Worm (Caenorhabditis elegans) whole organism, young adult: Measurements from ENCODE around the gene dpy-19.
A peak's percentile ranks its signal among the peaks of the same experiment; 100 is the strongest.

Experiments
- B0261.1 ChIP-seq: sonication (generic microtip); optimal IDR thresholded peaks from 2 replicates; lab custom pipeline; 2016; ENCODE audit warnings: mild to moderate bottlenecking, missing genetic modification characterization, moderate library complexity, missing compliant biosample characterization
- F10E7.11 ChIP-seq: sonication (generic microtip); optimal IDR thresholded peaks from 2 replicates; lab custom pipeline; 2017; ENCODE audit warnings: mild to moderate bottlenecking, missing genetic modification characterization, moderate library complexity, missing compliant biosample characterization
- F23B12.7 ChIP-seq: sonication (generic microtip); optimal IDR thresholded peaks from 2 replicates; lab custom pipeline; 2017; ENCODE audit warnings: missing genetic modification characterization, mild to moderate bottlenecking, missing compliant biosample characterization, antibody characterized with exemption, moderate library complexity; ENCODE audit not compliant: insufficient read depth
- F49E8.2 ChIP-seq: sonication (generic microtip); optimal IDR thresholded peaks from 3 replicates; lab custom pipeline; 2017; ENCODE audit warnings: missing genetic modification characterization, mild to moderate bottlenecking, missing compliant biosample characterization, antibody characterized with exemption, moderate library complexity; ENCODE audit not compliant: insufficient read depth
- F52B5.7 ChIP-seq: sonication (generic microtip); optimal IDR thresholded peaks from 2 replicates; lab custom pipeline; 2016; ENCODE audit warnings: mild to moderate bottlenecking, missing genetic modification characterization, missing compliant biosample characterization
- F55B11.4 ChIP-seq: sonication (generic microtip); optimal IDR thresholded peaks from 2 replicates; lab custom pipeline; 2016; ENCODE audit warnings: missing compliant biosample characterization, missing genetic modification characterization, borderline replicate concordance; ENCODE audit not compliant: insufficient read depth
- F57C9.4 ChIP-seq: sonication (generic microtip); optimal IDR thresholded peaks from 2 replicates; lab custom pipeline; 2017; ENCODE audit warnings: mild to moderate bottlenecking, missing genetic modification characterization, missing compliant biosample characterization
- T07F8.4 ChIP-seq: sonication (generic microtip); optimal IDR thresholded peaks from 2 replicates; lab custom pipeline; 2016; ENCODE audit warnings: mild to moderate bottlenecking, missing genetic modification characterization, moderate library complexity, missing compliant biosample characterization
- T26A5.8 ChIP-seq: sonication (generic microtip); optimal IDR thresholded peaks from 2 replicates; lab custom pipeline; 2016; ENCODE audit warnings: missing genetic modification characterization, missing compliant biosample characterization
- Y56A3A.18 ChIP-seq: fragments of 200-800 bp; sonication (Bioruptor generic); IDR thresholded peaks from 2 replicates; pipeline ENCODE4 v1.3.6; 2022; ENCODE audit warnings: missing genetic modification reagents, missing genetic modification characterization, missing compliant biosample characterization
- Y67H2A.10 ChIP-seq: fragments of 200-800 bp; sonication (Bioruptor generic); conservative IDR thresholded peaks from 2 replicates; pipeline ENCODE4 v1.3.6; 2022; ENCODE audit warnings: missing genetic modification reagents, missing genetic modification characterization, missing compliant biosample characterization
- Y95B8A.8 ChIP-seq: fragments of 200-800 bp; sonication (Bioruptor generic); IDR thresholded peaks from 2 replicates; pipeline ENCODE4 v1.3.6; 2022; ENCODE audit warnings: missing genetic modification reagents, missing genetic modification characterization, missing compliant biosample characterization
- ZK185.1 ChIP-seq: sonication (generic microtip); optimal IDR thresholded peaks from 2 replicates; lab custom pipeline; 2016; ENCODE audit warnings: mild to moderate bottlenecking, missing genetic modification characterization, missing compliant biosample characterization; ENCODE audit not compliant: poor library complexity, severe bottlenecking
- ama-1 ChIP-seq, 3 experiments: fragments of 150-350 bp in 1 of 3; sonication (generic microtip) in 2 of 3; optimal IDR thresholded peaks; 2 replicates each; lab custom pipeline; 2014 to 2018; ENCODE audit warnings: missing biosample characterization in 2 of 3, missing genetic modification characterization in 2 of 3, missing genetic modification reagents in 2 of 3
- aptf-2 ChIP-seq: fragments of 200-800 bp; sonication (Bioruptor generic); conservative IDR thresholded peaks from 2 replicates; pipeline ENCODE4 v1.3.6; 2022; ENCODE audit warnings: missing genetic modification reagents, missing genetic modification characterization, missing compliant biosample characterization
- atf-7 ChIP-seq: sonication (generic microtip); optimal IDR thresholded peaks from 2 replicates; lab custom pipeline; 2017; ENCODE audit warnings: mild to moderate bottlenecking, missing genetic modification characterization, missing compliant biosample characterization
- attf-3 ChIP-seq: fragments of 200-800 bp; sonication (Bioruptor generic); conservative IDR thresholded peaks from 2 replicates; pipeline ENCODE4 v1.3.6; 2022; ENCODE audit warnings: missing genetic modification reagents, missing genetic modification characterization, missing compliant biosample characterization
- ceh-58 ChIP-seq: fragments of 200-800 bp; sonication (Bioruptor generic); IDR thresholded peaks from 2 replicates; pipeline ENCODE4 v1.3.6; 2022; ENCODE audit warnings: missing genetic modification characterization, missing compliant biosample characterization
- die-1 ChIP-seq: sonication (generic microtip); optimal IDR thresholded peaks from 2 replicates; lab custom pipeline; 2016; ENCODE audit warnings: missing genotype, mild to moderate bottlenecking, missing genetic modification characterization, missing compliant biosample characterization
- dpff-1 ChIP-seq: sonication (generic microtip); optimal IDR thresholded peaks from 2 replicates; lab custom pipeline; 2017; ENCODE audit warnings: mild to moderate bottlenecking, missing genetic modification characterization, missing compliant biosample characterization
- dpl-1 ChIP-seq: fragments of 150-350 bp; optimal IDR thresholded peaks from 2 replicates; lab custom pipeline; 2014; ENCODE audit warnings: missing biosample characterization, missing genetic modification reagents, missing genetic modification characterization
- egrh-3 ChIP-seq: fragments of 200-800 bp; sonication (Bioruptor generic); IDR thresholded peaks from 2 replicates; pipeline ENCODE4 v1.3.6; 2022; ENCODE audit warnings: missing genetic modification reagents, missing genetic modification characterization, missing compliant biosample characterization
- him-1 ChIP-seq: sonication (generic microtip); optimal IDR thresholded peaks from 2 replicates; lab custom pipeline; 2016; ENCODE audit warnings: missing genotype, missing genetic modification reagents, missing genetic modification characterization, missing compliant biosample characterization
- hlh-26 ChIP-seq: fragments of 200-800 bp; sonication (Bioruptor generic); conservative IDR thresholded peaks from 2 replicates; pipeline ENCODE4 v1.3.6; 2022; ENCODE audit warnings: missing genetic modification reagents, missing genetic modification characterization, missing compliant biosample characterization
- hsf-1 ChIP-seq: fragments of 200-800 bp; sonication (Bioruptor generic); IDR thresholded peaks from 2 replicates; pipeline ENCODE4 v1.3.6; 2022; ENCODE audit warnings: missing genetic modification reagents, missing genetic modification characterization, missing compliant biosample characterization
- lag-1 ChIP-seq: fragments of 200-800 bp; sonication (Bioruptor generic); IDR thresholded peaks from 2 replicates; pipeline ENCODE4 v1.3.6; 2022; ENCODE audit warnings: missing genetic modification reagents, missing genetic modification characterization, missing compliant biosample characterization
- let-607 ChIP-seq, 2 experiments: fragments of 200-800 bp in 1 of 2; sonication (Bioruptor generic) in 1 of 2; sonication (generic microtip) in 1 of 2; optimal IDR thresholded peaks; 2 replicates each; lab custom pipeline; 2016 to 2018; ENCODE audit warnings: mild to moderate bottlenecking in 2 of 2, missing compliant biosample characterization in 2 of 2, missing genetic modification characterization in 2 of 2, moderate library complexity in 2 of 2, missing genotype in 1 of 2
- lin-35 ChIP-seq, 3 experiments: fragments of 150-350 bp in 2 of 3; sonication (generic microtip) in 1 of 3; optimal IDR thresholded peaks; 2 replicates each; lab custom pipeline; 2014 to 2018; ENCODE audit warnings: missing biosample characterization in 3 of 3, missing genetic modification characterization in 3 of 3, missing genetic modification reagents in 3 of 3
- lin-40 ChIP-seq: sonication (generic microtip); optimal IDR thresholded peaks from 2 replicates; lab custom pipeline; 2016; ENCODE audit warnings: missing genetic modification characterization, mild to moderate bottlenecking, missing compliant biosample characterization, missing genotype, missing genetic modification reagents
- lin-54 ChIP-seq: fragments of 200-800 bp; sonication (Bioruptor generic); optimal IDR thresholded peaks from 2 replicates; lab custom pipeline; 2018; ENCODE audit warnings: mild to moderate bottlenecking, missing genetic modification characterization, missing compliant biosample characterization
- lsy-27 ChIP-seq: sonication (generic microtip); optimal IDR thresholded peaks from 2 replicates; lab custom pipeline; 2017; ENCODE audit warnings: missing genetic modification characterization, mild to moderate bottlenecking, missing compliant biosample characterization, antibody characterized with exemption, missing genotype, borderline replicate concordance; ENCODE audit not compliant: insufficient read depth
- nhr-27 ChIP-seq: fragments of 200-800 bp; sonication (Bioruptor generic); optimal IDR thresholded peaks from 2 replicates; lab custom pipeline; 2018; ENCODE audit warnings: mild to moderate bottlenecking, missing genetic modification characterization, moderate library complexity, missing compliant biosample characterization
- nhr-90 ChIP-seq: sonication (generic microtip); optimal IDR thresholded peaks from 2 replicates; lab custom pipeline; 2016; ENCODE audit warnings: missing genotype, mild to moderate bottlenecking, missing genetic modification characterization, missing compliant biosample characterization
- pbrm-1 ChIP-seq: fragments of 200-800 bp; sonication (Bioruptor generic); IDR thresholded peaks from 2 replicates; pipeline ENCODE4 v1.3.6; 2022; ENCODE audit warnings: missing genetic modification reagents, missing genetic modification characterization, missing compliant biosample characterization
- rec-8 ChIP-seq, 2 experiments: sonication (generic microtip); optimal IDR thresholded peaks; 2 replicates each; lab custom pipeline; 2016; ENCODE audit warnings: mild to moderate bottlenecking in 2 of 2, missing genetic modification characterization in 2 of 2, missing genetic modification reagents in 2 of 2, missing genotype in 2 of 2, missing biosample characterization in 1 of 2, missing compliant biosample characterization in 1 of 2, moderate library complexity in 1 of 2
- repo-1 ChIP-seq: sonication (generic microtip); optimal IDR thresholded peaks from 2 replicates; lab custom pipeline; 2017; ENCODE audit warnings: mild to moderate bottlenecking, missing genetic modification characterization, missing compliant biosample characterization
- rpc-1 ChIP-seq, 2 experiments: fragments of 150-350 bp in 1 of 2; sonication (generic microtip) in 1 of 2; optimal IDR thresholded peaks; 2 replicates each; lab custom pipeline; 2014 to 2018; ENCODE audit warnings: missing biosample characterization in 1 of 2, missing genetic modification characterization in 1 of 2, missing genetic modification reagents in 1 of 2, missing genotype in 1 of 2
- snpc-1.1 ChIP-seq: sonication (generic microtip); optimal IDR thresholded peaks from 2 replicates; lab custom pipeline; 2017; ENCODE audit warnings: missing genetic modification characterization, mild to moderate bottlenecking, missing compliant biosample characterization, antibody characterized with exemption, moderate library complexity, missing genotype, missing genetic modification reagents; ENCODE audit not compliant: insufficient read depth
- snpc-1.3 ChIP-seq: sonication (generic microtip); optimal IDR thresholded peaks from 2 replicates; lab custom pipeline; 2017; ENCODE audit warnings: missing genetic modification characterization, mild to moderate bottlenecking, missing compliant biosample characterization, antibody characterized with exemption, moderate library complexity, missing genotype, missing genetic modification reagents; ENCODE audit not compliant: insufficient read depth
- snpc-3.4 ChIP-seq: sonication (generic microtip); optimal IDR thresholded peaks from 2 replicates; lab custom pipeline; 2017; ENCODE audit warnings: missing genetic modification characterization, mild to moderate bottlenecking, missing compliant biosample characterization, antibody characterized with exemption, moderate library complexity, missing genotype, missing genetic modification reagents
- tbp1 ChIP-seq: fragments of 200-800 bp; sonication (Bioruptor generic); optimal IDR thresholded peaks from 2 replicates; lab custom pipeline; 2018; ENCODE audit warnings: mild to moderate bottlenecking, missing genetic modification characterization, missing compliant biosample characterization
- ztf-18 ChIP-seq: sonication (generic microtip); optimal IDR thresholded peaks from 2 replicates; lab custom pipeline; 2016; ENCODE audit warnings: missing genotype, mild to moderate bottlenecking, missing genetic modification characterization, missing compliant biosample characterization
- ztf-25 ChIP-seq: fragments of 200-800 bp; sonication (Bioruptor generic); IDR thresholded peaks from 2 replicates; pipeline ENCODE4 v1.3.6; 2022; ENCODE audit warnings: missing genetic modification reagents, missing genetic modification characterization, missing compliant biosample characterization
- ztf-28 ChIP-seq: fragments of 200-800 bp; sonication (Bioruptor generic); IDR thresholded peaks from 2 replicates; pipeline ENCODE4 v1.3.6; 2022; ENCODE audit warnings: missing genetic modification reagents, missing genetic modification characterization, missing compliant biosample characterization

The dpy-19 gene

ce11 chrIII:8648589-8648988 is 18.7 kb downstream of the dpy-19 start, which contains the start of gene F22B7.3:
TSS of gene F22B7.3 (plus strand) at chrIII:8648889.
- TF ChIP-seq F49E8.2 (tag; lab: Kevin White, UChicago), result no peak
- TF ChIP-seq egrh-3 (GFP tag; lab: Robert Waterston, UW), result no peak
- no peak for TF ChIP-seq ztf-18 (tag; lab: Kevin White, UChicago)
- TF ChIP-seq F55B11.4, result no peak
- no peak for TF ChIP-seq Y95B8A.8

DNA sequence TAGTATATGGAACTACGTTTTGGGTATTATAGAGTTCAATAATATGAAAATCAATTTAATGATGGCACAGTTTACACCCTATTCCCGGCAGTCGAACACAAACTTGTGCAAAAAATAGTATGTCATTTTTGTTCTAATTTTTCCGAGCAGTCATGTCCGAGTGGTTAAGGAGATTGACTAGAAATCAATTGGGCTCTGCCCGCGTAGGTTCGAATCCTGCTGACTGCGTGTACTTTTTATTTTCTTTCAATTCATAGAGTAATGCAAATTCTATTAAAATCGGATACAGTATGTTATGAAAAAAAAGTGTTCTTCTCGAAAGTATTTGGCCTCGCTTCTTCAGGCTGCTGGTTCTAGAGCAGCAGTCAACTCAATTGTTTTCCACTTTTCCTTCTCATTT is 21.3 kb downstream of the dpy-19 start:
- TF ChIP-seq snpc-1.1 (tag; lab: Kevin White, UChicago) (peak; percentile 8), repo-1 (tag; lab: Kevin White, UChicago) (no peak), Y56A3A.18 (peak; percentile 49; the same call in 1 of the 2 replicates), ztf-25 (GFP tag; lab: Robert Waterston, UW) (peak; percentile 85), snpc-3.4 (tag; lab: Kevin White, UChicago) (peak; percentile 71), ztf-28 (GFP tag; lab: Robert Waterston, UW) (0 out of 2 replicates have a peak, but pooled peaks have one; percentile 8), lin-54 (GFP tag; lab: Kevin White, UChicago) (no peak), snpc-1.3 (peak; percentile 39), nhr-90 (tag; lab: Kevin White, UChicago) (peak; percentile 79), aptf-2 (GFP tag; lab: Robert Waterston, UW) (no peak), lag-1 (no peak), lin-35 (GFP tag; optimal IDR thresholded peaks at IDR 0.05; lab: Kevin White, UChicago) (peak in 1 of 3 experiments; percentile 12), T07F8.4 (tag; lab: Kevin White, UChicago) (peak; percentile 25), nhr-27 (no peak), lin-40 (tag; lab: Kevin White, UChicago) (no peak), him-1 (tag; lab: Kevin White, UChicago) (peak; percentile 90), F52B5.7 (tag; lab: Kevin White, UChicago) (no peak), F10E7.11 (tag; lab: Kevin White, UChicago) (no peak), ZK185.1 (tag; lab: Kevin White, UChicago) (peak; percentile 43), F49E8.2 (tag; lab: Kevin White, UChicago) (peak; percentile 16), dpl-1 (GFP tag; lab: Kevin White, UChicago) (no peak), B0261.1 (tag; lab: Kevin White, UChicago) (peak; percentile 83), lsy-27 (no peak), ceh-58 (GFP tag; lab: Robert Waterston, UW) (no peak), pbrm-1 (GFP tag; lab: Robert Waterston, UW) (peak; percentile 46; the same call in 1 of the 2 replicates), attf-3 (no peak), rpc-1 (optimal IDR thresholded peaks at IDR 0.05; lab: Kevin White, UChicago) (peak; percentile 78), rpc-1 (tag; optimal IDR thresholded peaks at IDR 0.05; lab: Kevin White, UChicago) (peak; percentile 88), dpff-1 (tag; lab: Kevin White, UChicago) (no peak), hlh-26 (GFP tag; lab: Robert Waterston, UW) (no peak), T26A5.8 (tag; lab: Kevin White, UChicago) (peak; percentile 13), F23B12.7 (tag; lab: Kevin White, UChicago) (peak; percentile 39), rec-8 (tag; optimal IDR thresholded peaks at IDR 0.05; lab: Kevin White, UChicago) (peak in 1 of 2 experiments; percentile 35), Y67H2A.10 (GFP tag; lab: Robert Waterston, UW) (no peak), F57C9.4 (no peak), hsf-1 (GFP tag; lab: Robert Waterston, UW) (0 out of 2 replicates have a peak, but pooled peaks have one; percentile 36), ama-1 (optimal IDR thresholded peaks at IDR 0.05; lab: Kevin White, UChicago) (no peak), ama-1 (GFP tag; optimal IDR thresholded peaks at IDR 0.05; lab: Kevin White, UChicago) (peak in 1 of 2 experiments; percentile 28), tbp1 (GFP tag; lab: Kevin White, UChicago) (peak; percentile 98), let-607 (tag; optimal IDR thresholded peaks at IDR 0.05; lab: Kevin White, UChicago) (peak in 1 of 2 experiments; percentile 12), die-1 (tag; lab: Kevin White, UChicago) (peak; percentile 80), atf-7 (tag; lab: Kevin White, UChicago) (peak; percentile 5)
